Fruit fly (Drosophila melanogaster) Kc167 (cell line): Measurements from ENCODE around the gene CG42541.

ENCODE experiments used
- Myc ChIP-seq: fragments of >200 bp; optimal IDR thresholded peaks from 2 replicates; lab custom pipeline; 2017; ENCODE audit warnings: missing external identifiers
- Sin3A ChIP-seq: fragments of >200 bp; optimal IDR thresholded peaks from 2 replicates; lab custom pipeline; 2018; ENCODE audit warnings: missing external identifiers
- h ChIP-seq: fragments of >200 bp; optimal IDR thresholded peaks from 3 replicates; lab custom pipeline; 2018; ENCODE audit warnings: missing external identifiers
- insv ChIP-seq: fragments of >200 bp; optimal IDR thresholded peaks from 3 replicates; lab custom pipeline; 2018; ENCODE audit warnings: missing external identifiers
- psq ChIP-seq: fragments of >200 bp; optimal IDR thresholded peaks from 2 replicates; lab custom pipeline; 2017; ENCODE audit warnings: missing external identifiers
- ttk ChIP-seq: sonication (Bioruptor generic); optimal IDR thresholded peaks from 2 replicates; lab custom pipeline; 2017; ENCODE audit warnings: missing external identifiers

DNA sequence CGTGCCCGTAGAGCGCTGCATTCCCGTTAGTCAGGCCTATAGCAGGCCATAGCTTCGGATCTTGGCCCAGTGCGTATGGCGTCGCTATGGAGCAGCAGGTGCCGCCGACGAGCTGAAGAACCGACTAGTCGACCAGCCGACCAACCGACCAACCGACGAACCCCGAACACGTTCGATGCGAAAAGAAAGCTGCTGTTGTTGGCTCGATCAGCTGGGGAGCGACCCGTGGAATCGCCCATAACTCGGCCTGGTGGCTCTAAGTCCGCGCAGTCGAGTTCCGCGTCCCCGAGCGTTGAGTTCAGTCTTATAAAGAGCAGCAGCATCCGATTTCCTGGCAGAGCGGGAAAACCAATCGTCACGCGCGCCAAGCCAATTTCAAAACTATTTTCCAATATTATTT lies 46.5 kb downstream of the CG42541 start, which contains the start of gene CG15239:
- TF ChIP-seq psq (no peak), ttk (lab: Kevin White, UChicago) (no peak), h (lab: Kevin White, UChicago) (no peak), insv (no peak), Myc (lab: Kevin White, UChicago) (no peak), Sin3A (lab: Kevin White, UChicago) (no peak)
